Worm (Caenorhabditis elegans) whole organism, L4/young adult: ENCODE data around the gene F28C1.3.

ENCODE experiments used
- W03F9.2 ChIP-seq: fragments of 150-350 bp; optimal IDR thresholded peaks from 2 replicates; lab custom pipeline; 2014; ENCODE audit warnings: missing biosample characterization, missing genetic modification characterization
- dao-5 ChIP-seq: sonication (generic microtip); optimal IDR thresholded peaks from 2 replicates; lab custom pipeline; 2016; ENCODE audit warnings: missing genotype, missing genetic modification characterization, moderate library complexity, missing compliant biosample characterization
- him-1 ChIP-seq: sonication (generic microtip); optimal IDR thresholded peaks from 2 replicates; lab custom pipeline; 2016; ENCODE audit warnings: missing genotype, missing genetic modification reagents, missing genetic modification characterization, missing compliant biosample characterization

Gene F28C1.3

DNA sequence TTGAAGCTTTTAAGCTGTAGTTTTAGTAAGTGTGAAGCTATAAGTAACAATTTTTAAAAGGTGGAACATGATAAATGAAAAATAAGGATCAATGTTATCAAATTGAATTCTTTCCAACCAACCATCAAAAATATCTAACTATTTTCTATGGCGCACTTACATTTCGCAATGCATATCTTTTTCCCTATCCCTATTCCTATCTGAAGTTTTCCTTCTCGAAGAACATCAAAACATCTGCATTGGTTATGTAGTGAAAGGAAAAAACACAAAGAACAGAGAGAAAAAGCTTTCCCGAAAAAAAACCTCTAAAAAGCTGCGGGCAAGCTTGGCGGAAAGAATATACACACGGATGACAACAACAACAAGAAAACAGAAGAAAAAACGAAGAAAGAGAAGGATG lies 7.9 kb upstream of the F28C1.3 start:
- TF ChIP-seq dao-5: no peak
- no peak for TF ChIP-seq him-1
- TF ChIP-seq W03F9.2 (tag; lab: Kevin White, UChicago): no peak

DNA sequence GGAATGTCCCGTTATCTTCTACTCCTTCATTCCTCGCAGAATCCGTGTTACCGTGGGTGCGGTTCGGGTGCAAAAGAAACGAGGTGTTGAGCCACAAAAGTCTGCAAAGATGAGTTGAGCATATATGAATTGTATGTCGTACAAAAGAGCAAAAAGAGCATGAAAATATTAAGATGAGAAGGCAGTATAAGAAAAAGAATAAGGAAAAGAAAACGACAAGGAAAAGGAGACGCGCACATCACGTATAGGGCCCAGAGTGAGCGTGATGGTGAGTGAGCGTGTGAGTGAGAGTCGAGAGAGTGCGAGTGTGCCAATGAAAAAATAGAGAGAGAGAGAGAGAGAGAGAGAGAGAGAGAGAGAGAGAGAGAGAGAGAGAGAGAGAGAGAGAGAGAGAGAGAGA lies 5.6 kb upstream of the F28C1.3 start, which contains the start of gene egl-10:
Gene egl-10 (minus strand): TSS at position 101 of the 400 bp plus-strand sequence.
- no peak for TF ChIP-seq him-1
- TF ChIP-seq W03F9.2 (tag; lab: Kevin White, UChicago): no peak

DNA sequence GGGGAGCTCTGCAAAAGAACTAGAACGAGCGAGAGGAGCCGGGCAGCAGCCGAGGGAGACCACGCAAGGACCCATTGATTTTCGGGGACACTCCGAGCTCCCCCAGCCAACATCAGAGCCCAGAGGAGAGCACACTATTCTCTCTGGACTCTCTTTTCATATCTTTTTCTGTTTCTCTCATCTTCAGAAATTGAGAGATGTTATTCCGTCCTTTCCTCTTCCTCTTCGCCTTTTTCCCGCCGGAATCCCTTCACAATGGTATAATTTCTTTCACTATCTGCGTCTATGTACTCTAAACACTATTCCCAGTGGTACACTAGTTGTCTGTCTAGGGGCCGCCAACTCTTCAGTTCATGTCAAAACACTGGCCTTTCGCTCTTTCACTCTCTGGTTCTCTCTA lies 3.1 kb upstream of the F28C1.3 start:
- TF ChIP-seq W03F9.2 (tag; lab: Kevin White, UChicago): no peak
- peak; percentile 52 for TF ChIP-seq him-1
- TF ChIP-seq dao-5: no peak

DNA sequence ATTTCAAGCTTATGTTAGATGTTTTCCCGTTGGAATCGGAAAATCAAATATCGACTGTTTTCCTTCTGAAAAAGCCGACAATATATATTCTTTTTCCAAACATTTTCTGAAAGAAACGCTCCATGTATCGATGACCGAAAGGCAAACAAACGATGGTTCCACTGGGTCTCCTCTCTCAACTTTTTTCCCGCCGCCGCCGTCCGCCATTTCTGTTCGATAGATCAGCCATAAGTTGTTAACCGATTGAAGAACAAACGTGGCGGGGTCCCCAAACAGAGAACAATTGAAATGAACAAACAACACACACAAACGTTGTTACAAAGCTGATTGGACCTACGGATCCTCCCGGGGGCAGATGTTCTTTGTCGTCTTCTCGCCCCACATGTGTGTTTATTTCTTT lies 1.8 kb upstream of the F28C1.3 start:
- TF ChIP-seq W03F9.2 (tag; lab: Kevin White, UChicago): no peak
- TF ChIP-seq him-1: no peak
- TF ChIP-seq dao-5: no peak

DNA sequence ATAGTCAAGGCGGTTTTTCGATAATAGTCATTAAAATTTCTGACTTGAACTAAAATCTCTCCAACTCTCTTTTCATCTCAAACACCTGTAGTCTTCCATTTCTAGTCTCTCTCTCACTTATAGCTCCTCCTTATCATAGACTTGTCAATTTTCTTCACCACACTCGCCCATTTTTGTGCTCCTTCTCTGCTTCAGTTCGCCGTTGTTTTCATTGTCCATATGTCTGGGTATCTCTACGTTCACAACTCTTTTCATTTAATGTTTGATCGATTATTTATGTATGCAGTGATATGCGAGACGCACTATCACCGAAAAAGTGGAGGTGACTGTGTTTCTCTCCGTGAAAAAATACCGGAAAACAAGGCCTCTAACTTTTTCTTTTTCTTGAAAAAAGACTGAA lies 708 bp upstream of the F28C1.3 start:
- TF ChIP-seq dao-5 (no peak), W03F9.2 (tag; lab: Kevin White, UChicago) (peak; percentile 30)

DNA sequence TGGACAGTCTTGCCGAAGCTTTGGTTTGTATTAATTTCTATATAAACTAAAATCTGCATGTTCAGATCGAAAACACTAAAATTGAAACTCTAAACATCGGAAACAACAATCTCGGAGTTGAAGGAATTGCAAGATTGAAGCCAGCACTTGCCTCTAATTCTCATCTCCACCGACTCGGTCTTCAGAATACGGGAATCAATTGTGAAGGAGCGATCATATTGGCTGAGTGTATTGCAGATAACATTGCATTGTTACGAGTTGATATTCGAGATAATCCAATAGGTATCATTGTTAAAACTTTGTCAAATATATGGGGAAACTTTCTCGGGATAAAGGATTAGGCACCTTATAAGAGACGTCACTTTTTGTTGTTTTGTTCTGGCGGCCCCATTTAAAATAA lies 1.9 kb downstream of the F28C1.3 start:
- no peak for TF ChIP-seq him-1
- no peak for TF ChIP-seq dao-5
- no peak for TF ChIP-seq W03F9.2 (tag; lab: Kevin White, UChicago)

DNA sequence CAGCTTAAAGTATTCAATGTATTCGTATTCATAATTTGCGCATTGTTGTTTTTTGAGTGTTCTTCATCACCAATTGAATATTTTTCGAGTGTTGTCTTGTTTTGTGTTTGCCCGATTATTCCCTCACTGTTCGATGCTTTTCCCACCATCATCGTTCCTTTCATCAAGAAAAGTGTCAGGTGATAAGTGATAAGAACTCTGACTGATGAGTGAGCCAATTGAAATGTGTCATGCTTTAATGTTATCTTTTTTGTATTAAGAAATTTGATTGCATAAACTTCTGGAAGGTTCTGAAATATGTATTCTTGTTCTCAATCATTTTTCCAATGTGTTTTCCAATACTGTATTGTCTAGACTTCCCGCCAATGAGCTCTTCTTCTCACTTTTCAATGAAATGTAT lies 6.9 kb downstream of the F28C1.3 start:
- TF ChIP-seq W03F9.2 (tag; lab: Kevin White, UChicago): no peak
- TF ChIP-seq him-1: no peak
- TF ChIP-seq dao-5: no peak

DNA sequence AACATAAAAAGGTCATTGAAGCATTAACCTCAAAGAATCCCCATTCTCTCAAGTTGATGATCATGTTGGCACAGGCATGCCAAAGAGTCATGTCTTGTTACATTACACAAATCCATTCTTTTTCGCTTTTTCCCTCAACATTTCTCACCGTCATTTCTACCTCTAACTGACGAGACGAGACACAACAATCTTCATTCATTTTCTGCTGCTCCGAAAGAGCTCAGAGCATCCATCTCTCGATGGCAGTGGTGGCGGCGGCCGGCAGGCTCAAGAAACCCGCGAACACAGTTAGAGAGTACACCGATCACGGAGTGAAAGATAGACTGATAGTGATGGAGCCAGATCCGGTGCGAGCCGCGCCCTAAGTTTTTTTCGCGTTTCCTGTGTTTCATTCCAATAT lies 8.7 kb downstream of the F28C1.3 start:
- TF ChIP-seq W03F9.2 (tag; lab: Kevin White, UChicago) (no peak), him-1 (no peak)

DNA sequence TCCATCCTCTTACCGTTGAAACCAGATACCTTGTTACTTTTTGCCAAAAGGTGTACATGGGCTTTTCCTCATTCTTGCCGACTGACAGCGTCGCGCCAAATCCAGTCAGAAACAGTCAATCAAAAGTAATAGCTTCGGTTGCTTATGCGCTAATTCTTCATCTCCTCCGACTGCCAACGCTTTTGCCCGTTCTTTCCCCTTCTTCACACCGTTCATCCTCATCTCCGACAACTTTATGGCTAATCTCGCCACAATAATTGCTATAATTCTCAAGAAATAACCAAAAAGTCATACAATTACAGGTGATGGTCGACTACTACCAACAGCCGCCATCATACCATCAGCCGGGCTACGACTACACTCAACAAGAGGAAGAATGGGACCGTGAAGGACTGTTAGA lies 9.6 kb downstream of the F28C1.3 start, which contains the start of gene atn-1:
Gene atn-1 (plus strand): TSS at position 301 of the 400 bp plus-strand sequence.
- TF ChIP-seq him-1 (no peak), dao-5 (no peak), W03F9.2 (tag; lab: Kevin White, UChicago) (no peak)

DNA sequence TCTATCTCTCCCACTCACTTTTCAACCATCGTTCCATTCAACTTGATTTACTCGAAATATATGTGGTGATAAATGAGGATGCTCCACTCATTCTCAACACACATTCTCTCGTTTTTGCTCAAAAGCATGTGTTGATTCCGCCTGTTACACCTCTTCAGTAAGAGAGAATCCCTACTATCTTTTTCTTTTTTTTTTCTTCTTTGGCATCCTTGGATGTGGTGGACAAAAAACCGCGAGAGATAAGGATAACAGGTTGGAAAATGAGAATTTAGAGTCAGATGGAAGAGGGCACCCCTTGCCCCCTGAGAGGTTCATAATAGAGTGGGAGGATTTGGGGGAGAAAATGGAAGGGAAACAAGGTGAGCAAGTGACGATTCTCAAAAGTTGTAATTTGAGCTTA lies 10.5 kb downstream of the F28C1.3 start:
- TF ChIP-seq him-1 (no peak), dao-5 (no peak), W03F9.2 (tag; lab: Kevin White, UChicago) (no peak)

DNA sequence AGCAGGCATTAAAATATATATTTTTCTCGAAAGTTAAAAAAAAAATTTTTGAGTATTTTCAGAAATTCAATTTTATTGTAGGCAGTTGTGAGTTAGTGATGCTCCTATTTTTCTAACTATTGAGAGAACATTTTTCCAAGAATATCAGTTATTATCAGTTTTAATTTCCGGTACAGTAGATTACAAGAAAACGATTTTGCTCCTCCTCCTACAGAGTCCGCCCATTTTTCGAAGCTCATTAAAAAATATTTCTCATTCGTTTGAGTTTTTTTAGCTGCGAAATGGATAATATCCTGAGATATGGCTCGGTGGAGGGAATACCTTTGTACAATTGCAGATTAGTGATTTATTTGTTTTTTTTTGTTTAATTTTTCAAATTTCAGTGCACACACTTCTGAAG lies 16.1 kb downstream of the F28C1.3 start, which contains the start of gene srt-39:
Gene srt-39 (plus strand): TSS at position 301 of the 400 bp plus-strand sequence.
- TF ChIP-seq W03F9.2 (tag; lab: Kevin White, UChicago) (no peak), him-1 (no peak), dao-5 (no peak)

DNA sequence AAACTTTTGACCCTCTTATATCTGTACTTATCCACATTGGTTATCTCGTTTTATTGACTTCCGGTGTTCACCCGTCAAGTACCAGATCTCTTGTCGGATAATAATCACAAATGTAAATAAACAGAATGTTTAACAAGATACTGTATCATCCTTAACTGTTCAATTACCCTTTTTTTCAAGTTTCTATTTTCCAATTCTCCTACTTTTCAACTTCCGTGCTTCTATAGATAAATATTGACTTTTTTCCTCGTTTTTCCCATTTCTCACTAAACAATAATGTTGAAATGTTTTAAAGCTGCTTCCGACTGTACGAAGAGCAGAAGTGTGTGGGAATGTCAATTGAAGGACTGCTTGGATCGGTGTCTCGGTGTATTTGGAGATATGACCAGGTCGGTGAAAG lies 18.5 kb downstream of the F28C1.3 start, which contains the start of gene inx-11:
Gene inx-11 (plus strand): TSS at position 301 of the 400 bp plus-strand sequence.
- TF ChIP-seq W03F9.2 (tag; lab: Kevin White, UChicago) (no peak), him-1 (no peak), dao-5 (no peak)

DNA sequence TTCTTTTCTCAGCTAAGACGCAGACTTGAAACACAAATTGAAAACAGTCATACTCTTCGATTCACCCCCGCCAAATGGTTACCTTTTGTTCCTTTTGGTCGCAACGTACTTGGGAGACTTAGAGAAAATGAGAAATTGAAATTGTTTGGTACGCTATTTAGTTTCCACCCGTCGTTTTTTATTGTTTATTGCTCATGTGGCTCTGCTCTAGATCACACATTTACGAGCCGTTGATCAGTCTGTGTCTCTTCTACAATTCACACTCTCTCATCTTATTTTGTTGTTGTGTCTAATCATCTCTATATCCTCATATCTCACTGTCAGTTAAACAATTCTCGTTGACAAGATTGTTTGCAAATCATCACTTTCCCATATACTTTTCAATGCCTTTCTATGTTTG lies 19.5 kb downstream of the F28C1.3 start:
- no peak for TF ChIP-seq W03F9.2 (tag; lab: Kevin White, UChicago)
- TF ChIP-seq dao-5: no peak
- no peak for TF ChIP-seq him-1

DNA sequence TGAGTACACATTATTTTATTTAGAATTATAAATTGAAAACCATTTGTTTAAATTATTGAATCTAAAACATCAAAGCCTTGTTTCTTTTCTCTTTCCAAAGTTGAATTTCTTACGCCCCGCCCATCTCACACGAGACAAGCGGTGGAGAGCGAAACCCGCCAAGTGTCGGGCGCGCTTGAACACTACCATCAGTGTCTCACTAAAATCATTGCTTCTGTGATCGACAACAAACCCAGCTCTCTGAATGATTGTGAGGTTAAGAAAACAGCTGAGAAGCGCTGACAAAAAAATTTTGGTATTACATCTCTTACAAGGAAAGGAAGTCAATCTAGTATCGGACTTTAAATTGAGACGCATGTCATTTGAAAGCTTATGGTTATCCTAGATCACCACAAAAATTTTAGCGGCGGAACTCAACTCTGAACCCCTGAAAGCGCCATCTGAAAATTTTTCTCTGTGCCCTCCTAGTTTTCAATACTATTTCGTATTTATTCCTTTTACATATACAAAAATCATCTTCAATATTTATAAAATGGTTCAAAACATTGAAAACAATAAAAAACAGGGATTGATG lies 22.7 kb downstream of the F28C1.3 start:
- peak; percentile 63 for TF ChIP-seq W03F9.2 (tag; lab: Kevin White, UChicago)
- TF ChIP-seq dao-5: no peak

DNA sequence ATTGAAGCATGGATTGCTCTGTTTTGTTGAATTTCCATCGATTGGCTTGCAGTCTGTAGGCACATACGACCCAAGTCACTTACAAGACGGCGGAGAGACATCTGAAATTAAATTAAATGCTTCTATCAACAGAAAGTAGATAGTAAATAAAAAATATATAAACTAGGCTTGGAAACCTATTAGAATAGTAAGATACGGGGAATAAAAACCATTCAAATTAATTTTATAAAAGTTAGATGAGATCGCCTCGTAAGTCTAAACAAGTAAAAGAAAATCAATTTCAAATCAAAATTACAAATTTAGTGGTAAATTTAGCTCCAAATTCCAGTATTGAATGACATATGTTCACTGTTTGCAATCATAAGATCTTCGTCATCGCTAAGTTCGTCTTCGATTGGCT lies 26.1 kb downstream of the F28C1.3 start, which contains the start of gene mrps-11:
Gene mrps-11 (minus strand): TSS at position 101 of the 400 bp plus-strand sequence.
- no peak for TF ChIP-seq dao-5
- no peak for TF ChIP-seq him-1
- no peak for TF ChIP-seq W03F9.2 (tag; lab: Kevin White, UChicago)

DNA sequence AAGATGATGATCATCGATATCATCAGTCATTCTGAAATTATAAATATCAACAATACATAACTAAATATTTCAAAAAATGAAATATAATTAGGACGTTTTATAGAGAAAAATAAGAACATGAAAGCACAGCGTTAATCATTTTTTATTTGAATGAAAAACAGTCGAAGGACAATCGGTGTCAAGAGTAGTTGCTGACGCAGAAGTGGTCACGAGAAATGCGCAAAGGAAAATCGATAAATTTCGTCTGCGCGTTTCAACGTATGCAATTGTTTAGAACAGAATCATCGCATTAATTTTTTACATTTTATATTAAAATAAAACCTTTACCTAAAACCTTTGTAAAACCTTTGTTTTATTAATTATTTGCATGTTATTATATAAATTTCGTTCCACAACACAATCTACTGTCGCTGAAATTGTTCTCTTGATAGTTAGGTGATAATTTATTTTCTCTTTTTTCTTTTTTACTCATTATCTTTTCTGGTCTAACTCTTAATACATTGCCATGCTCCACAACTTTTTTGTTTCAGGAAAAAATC lies 29.3 kb downstream of the F28C1.3 start, which contains the start of the genes W04D2.4 and rbm-25:
Gene W04D2.4 (minus strand): TSS at position 31 of the 539 bp plus-strand sequence.
Gene rbm-25 (plus strand): TSS at position 489 of the 539 bp plus-strand sequence.
- no peak for TF ChIP-seq him-1
- TF ChIP-seq W03F9.2 (tag; lab: Kevin White, UChicago): peak; percentile 80
- TF ChIP-seq dao-5: no peak
